Worm (Caenorhabditis elegans) whole organism, midembryonic: ENCODE results near the gene his-62.

Source experiments
- T22C8.4 ChIP-seq: fragments of 200-800 bp; sonication (Bioruptor generic); IDR thresholded peaks from 2 replicates; pipeline ENCODE4 v1.3.6; 2022; ENCODE audit warnings: missing genetic modification characterization, missing compliant biosample characterization
- cog-1 ChIP-seq: sonication (generic microtip); optimal IDR thresholded peaks from 2 replicates; lab custom pipeline; 2016; ENCODE audit warnings: missing genetic modification characterization, missing compliant biosample characterization
- flt-1 ChIP-seq: fragments of 200-800 bp; sonication (Bioruptor generic); IDR thresholded peaks from 2 replicates; pipeline ENCODE4 v1.3.6; 2022; ENCODE audit warnings: missing genetic modification characterization, missing compliant biosample characterization
- klf-2 ChIP-seq: fragments of 200-800 bp; sonication (Bioruptor generic); conservative IDR thresholded peaks from 2 replicates; pipeline ENCODE4 v1.3.6; 2022; ENCODE audit warnings: missing genetic modification reagents, missing genetic modification characterization, missing compliant biosample characterization
- med-1 ChIP-seq: sonication (generic microtip); optimal IDR thresholded peaks from 2 replicates; lab custom pipeline; 2017; ENCODE audit warnings: missing genetic modification characterization, mild to moderate bottlenecking, missing compliant biosample characterization, antibody characterized with exemption, missing genetic modification reagents; ENCODE audit not compliant: insufficient read depth
- ref-1 ChIP-seq: fragments of 200-800 bp; sonication (Bioruptor generic); conservative IDR thresholded peaks from 2 replicates; pipeline ENCODE4 v1.3.6; 2022; ENCODE audit warnings: missing genetic modification reagents, missing genetic modification characterization, missing compliant biosample characterization
- tab-1 ChIP-seq: fragments of 200-800 bp; sonication (Bioruptor generic); IDR thresholded peaks from 2 replicates; pipeline ENCODE4 v1.3.6; 2022; ENCODE audit warnings: missing genetic modification characterization, missing compliant biosample characterization
- ztf-23 ChIP-seq: fragments of 200-800 bp; sonication (Bioruptor generic); IDR thresholded peaks from 2 replicates; pipeline ENCODE4 v1.3.6; 2022; ENCODE audit warnings: missing genetic modification reagents, missing genetic modification characterization, missing compliant biosample characterization
- ztf-29 ChIP-seq: fragments of 200-800 bp; sonication (Bioruptor generic); IDR thresholded peaks from 2 replicates; pipeline ENCODE4 v1.3.6; 2022; ENCODE audit warnings: missing genetic modification reagents, missing genetic modification characterization, missing compliant biosample characterization

his-62 gene

ce11 chrIV:7486201-7486947 is at the start of gene his-62, which contains the start of gene his-61:
Gene his-62 (plus strand): TSS chrIV:7486545.
Gene his-61 (minus strand): TSS chrIV:7486217.
- TF ChIP-seq ref-1 (GFP tag; lab: Robert Waterston, UW) (no peak), T22C8.4 (no peak), cog-1 (peak; percentile 97), ztf-29 (GFP tag; lab: Robert Waterston, UW) (no peak; the same call in 1 of the 2 replicates), klf-2 (peak; percentile 73), tab-1 (GFP tag; lab: Robert Waterston, UW) (no peak), flt-1 (GFP tag; lab: Robert Waterston, UW) (peak; percentile 58), ztf-23 (GFP tag; lab: Robert Waterston, UW) (0 out of 2 replicates have a peak, but pooled peaks have one; percentile 4), med-1 (no peak)

ce11 chrIV:7439377-7439776 is 47.0 kb upstream of the his-62 start:
- TF ChIP-seq cog-1, result no peak
- no peak for TF ChIP-seq med-1

- no peak for TF ChIP-seq ref-1 (GFP tag; lab: Robert Waterston, UW)
- no peak for TF ChIP-seq tab-1 (GFP tag; lab: Robert Waterston, UW)
- no peak for TF ChIP-seq T22C8.4
- no peak for TF ChIP-seq klf-2
- TF ChIP-seq cog-1, result no peak
- no peak for TF ChIP-seq flt-1 (GFP tag; lab: Robert Waterston, UW)
- no peak for TF ChIP-seq ztf-23 (GFP tag; lab: Robert Waterston, UW)
- no peak for TF ChIP-seq ztf-29 (GFP tag; lab: Robert Waterston, UW)
- no peak for TF ChIP-seq med-1
These were observed 46.1 kb upstream of the his-62 start for ce11 chrIV:7440238-7440637.

ce11 chrIV:7440985-7441384 is 45.4 kb upstream of the his-62 start:
- 0 out of 2 replicates have a peak, but pooled peaks have one; percentile 37 for TF ChIP-seq flt-1 (GFP tag; lab: Robert Waterston, UW)

ce11 chrIV:7445236-7445635 is 41.1 kb upstream of the his-62 start, which contains the start of gene valv-1:
Gene valv-1 (minus strand): TSS chrIV:7445336.
- TF ChIP-seq ztf-29 (GFP tag; lab: Robert Waterston, UW) (no peak), cog-1 (no peak), T22C8.4 (no peak), ztf-23 (GFP tag; lab: Robert Waterston, UW) (no peak), med-1 (no peak), klf-2 (no peak), flt-1 (GFP tag; lab: Robert Waterston, UW) (no peak), tab-1 (GFP tag; lab: Robert Waterston, UW) (no peak), ref-1 (GFP tag; lab: Robert Waterston, UW) (no peak)

- TF ChIP-seq flt-1 (GFP tag; lab: Robert Waterston, UW), result no peak
- no peak for TF ChIP-seq ztf-23 (GFP tag; lab: Robert Waterston, UW)
- TF ChIP-seq ref-1 (GFP tag; lab: Robert Waterston, UW), result no peak
- no peak for TF ChIP-seq cog-1
- no peak for TF ChIP-seq klf-2
- no peak for TF ChIP-seq tab-1 (GFP tag; lab: Robert Waterston, UW)
- no peak for TF ChIP-seq med-1
- TF ChIP-seq T22C8.4, result no peak
- TF ChIP-seq ztf-29 (GFP tag; lab: Robert Waterston, UW), result no peak
These were observed 40.4 kb upstream of the his-62 start, which contains the start of gene B0496.1 for ce11 chrIV:7445995-7446394. Gene B0496.1 (plus strand): TSS chrIV:7446295.

- TF ChIP-seq cog-1 (no peak), flt-1 (GFP tag; lab: Robert Waterston, UW) (no peak), ztf-29 (GFP tag; lab: Robert Waterston, UW) (no peak), tab-1 (GFP tag; lab: Robert Waterston, UW) (no peak), T22C8.4 (no peak), med-1 (no peak), klf-2 (no peak), ref-1 (GFP tag; lab: Robert Waterston, UW) (no peak), ztf-23 (GFP tag; lab: Robert Waterston, UW) (no peak)
These were observed 38.8 kb upstream of the his-62 start, which contains the start of gene B0496.2 for ce11 chrIV:7447556-7447955. Gene B0496.2 (plus strand): TSS chrIV:7447856.

ce11 chrIV:7451345-7451744 is 35.0 kb upstream of the his-62 start, which contains the start of gene tes-1:
Gene tes-1 (minus strand): TSS chrIV:7451445.
- TF ChIP-seq T22C8.4, result no peak
- no peak for TF ChIP-seq ztf-23 (GFP tag; lab: Robert Waterston, UW)
- TF ChIP-seq ref-1 (GFP tag; lab: Robert Waterston, UW), result no peak
- no peak for TF ChIP-seq med-1
- no peak for TF ChIP-seq ztf-29 (GFP tag; lab: Robert Waterston, UW)
- TF ChIP-seq cog-1, result no peak
- TF ChIP-seq flt-1 (GFP tag; lab: Robert Waterston, UW), result no peak

ce11 chrIV:7453661-7454159 is 32.6 kb upstream of the his-62 start:
- TF ChIP-seq med-1 (no peak), ref-1 (GFP tag; lab: Robert Waterston, UW) (no peak)

- peak; percentile 5; the same call in 1 of the 2 replicates for TF ChIP-seq ztf-29 (GFP tag; lab: Robert Waterston, UW)
- no peak for TF ChIP-seq ref-1 (GFP tag; lab: Robert Waterston, UW)
These were observed 31.5 kb upstream of the his-62 start for ce11 chrIV:7454890-7455289.

- TF ChIP-seq ztf-23 (GFP tag; lab: Robert Waterston, UW) (no peak), cog-1 (no peak)
These were observed 30.1 kb upstream of the his-62 start, which contains the start of gene F13B6.1 for ce11 chrIV:7456225-7456624. Gene F13B6.1 (plus strand): TSS chrIV:7456525.
